Worm (Caenorhabditis elegans) whole organism, young adult: ENCODE results near the gene F20D6.2.

ENCODE experiments used
- Y53F4B.3 ChIP-seq: fragments of 200-800 bp; sonication (Bioruptor generic); IDR thresholded peaks from 2 replicates; pipeline ENCODE4 v1.3.6; 2022; ENCODE audit warnings: missing genetic modification reagents, missing genetic modification characterization, missing compliant biosample characterization
- ama-1 ChIP-seq, 3 experiments: fragments of 150-350 bp in 1 of 3; sonication (generic microtip) in 2 of 3; optimal IDR thresholded peaks; 2 replicates each; lab custom pipeline; 2014 to 2018; ENCODE audit warnings: missing biosample characterization in 2 of 3, missing genetic modification characterization in 2 of 3, missing genetic modification reagents in 2 of 3
- bed-2 ChIP-seq: fragments of 200-800 bp; sonication (Bioruptor generic); IDR thresholded peaks from 2 replicates; pipeline ENCODE4 v1.3.6; 2022; ENCODE audit warnings: missing genetic modification reagents, missing genetic modification characterization, missing compliant biosample characterization
- dpff-1 ChIP-seq: sonication (generic microtip); optimal IDR thresholded peaks from 2 replicates; lab custom pipeline; 2017; ENCODE audit warnings: mild to moderate bottlenecking, missing genetic modification characterization, missing compliant biosample characterization
- egl-44 ChIP-seq: fragments of 200-800 bp; sonication (Bioruptor generic); IDR thresholded peaks from 2 replicates; pipeline ENCODE4 v1.3.6; 2022; ENCODE audit warnings: missing genetic modification reagents, missing genetic modification characterization, missing compliant biosample characterization
- mcd-1 ChIP-seq: fragments of 200-800 bp; sonication (Bioruptor generic); IDR thresholded peaks from 2 replicates; pipeline ENCODE4 v1.3.6; 2022; ENCODE audit warnings: missing genetic modification reagents, missing genetic modification characterization, missing compliant biosample characterization
- pbrm-1 ChIP-seq: fragments of 200-800 bp; sonication (Bioruptor generic); IDR thresholded peaks from 2 replicates; pipeline ENCODE4 v1.3.6; 2022; ENCODE audit warnings: missing genetic modification reagents, missing genetic modification characterization, missing compliant biosample characterization
- snpc-4 ChIP-seq, 5 experiments: fragments of 150-350 bp in 1 of 5; sonication (generic microtip) in 4 of 5; optimal IDR thresholded peaks; 2 replicates each; lab custom pipeline; 2014 to 2018; ENCODE audit warnings: missing genetic modification characterization in 5 of 5, missing biosample characterization in 3 of 5, antibody characterized with exemption in 2 of 5, mild to moderate bottlenecking in 2 of 5, missing compliant biosample characterization in 2 of 5, missing genotype in 2 of 5, moderate library complexity in 2 of 5, missing genetic modification reagents in 1 of 5
- somi-1 ChIP-seq: fragments of 200-800 bp; sonication (Bioruptor generic); optimal IDR thresholded peaks from 2 replicates; lab custom pipeline; 2018; ENCODE audit warnings: mild to moderate bottlenecking, missing genetic modification characterization, missing compliant biosample characterization
- tbx-9 ChIP-seq: sonication (generic microtip); optimal IDR thresholded peaks from 2 replicates; lab custom pipeline; 2016; ENCODE audit warnings: borderline replicate concordance, missing genetic modification characterization, inconsistent platforms, missing compliant biosample characterization

- TF ChIP-seq somi-1 (GFP tag; lab: Kevin White, UChicago) (no peak), ama-1 (optimal IDR thresholded peaks at IDR 0.05; lab: Kevin White, UChicago) (no peak), ama-1 (GFP tag; optimal IDR thresholded peaks at IDR 0.05; lab: Kevin White, UChicago) (no peak), dpff-1 (no peak), mcd-1 (GFP tag; lab: Robert Waterston, UW) (no peak), bed-2 (GFP tag; lab: Robert Waterston, UW) (no peak), snpc-4 (GFP tag; optimal IDR thresholded peaks at IDR 0.05; lab: Kevin White, UChicago) (no peak), snpc-4 (tag; optimal IDR thresholded peaks at IDR 0.05; lab: Kevin White, UChicago) (no peak), Y53F4B.3 (no peak), egl-44 (no peak), tbx-9 (tag; lab: Kevin White, UChicago) (no peak), pbrm-1 (GFP tag; lab: Robert Waterston, UW) (no peak)
Measured at ce11 chrV:8201229-8201858, 15.5 kb downstream of the F20D6.2 start, which contains the start of gene cri-2.
